Fruit fly (Drosophila melanogaster): ENCODE data around the gene CG14518.

The CG14518 gene

DNA sequence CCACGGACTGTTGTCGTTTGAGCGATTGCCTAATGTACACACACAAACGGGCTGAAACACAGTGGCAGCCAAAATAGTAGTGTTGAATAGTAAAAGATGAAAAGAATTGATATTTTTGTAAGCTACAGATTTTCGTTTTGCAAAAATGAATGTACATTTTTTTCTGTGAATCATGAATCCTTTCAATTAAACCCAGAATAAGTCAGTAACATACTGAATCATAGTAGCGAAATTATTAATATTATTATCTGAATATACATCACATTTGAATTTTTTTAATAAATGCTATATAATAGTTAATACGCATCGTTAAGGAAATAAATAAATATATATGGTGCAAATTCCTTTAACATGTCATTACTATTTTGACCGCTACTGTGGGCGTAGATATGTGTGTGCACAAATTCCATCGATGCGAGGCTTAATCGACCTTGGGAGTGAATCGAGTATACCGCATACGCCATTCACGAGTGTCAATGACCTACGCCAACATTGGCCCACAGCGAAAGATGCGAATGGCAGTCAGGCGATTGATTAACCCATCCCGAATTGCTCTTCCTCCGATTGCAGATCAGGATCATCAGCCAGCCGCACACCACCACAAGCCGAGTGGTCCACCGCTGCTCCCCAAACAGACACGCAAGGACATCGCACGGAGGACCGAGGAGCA is 15.9 kb downstream of the CG14518 start (continued):
- TF ChIP-seq so (GFP tag; IDR thresholded peaks at IDR 0.05): 0 out of 3 replicates have a peak, but pooled peaks have one; percentile 37
- no peak for TF ChIP-seq ssp (GFP tag; IDR thresholded peaks at IDR 0.05)
- 0 out of 2 replicates have a peak, but pooled peaks have one; percentile 11 for TF ChIP-seq ranshi (GFP tag; IDR thresholded peaks at IDR 0.05)
- no peak for TF ChIP-seq YL-1 (GFP tag; optimal IDR thresholded peaks at IDR 0.05)
- TF ChIP-seq MTF-1 (GFP tag; optimal IDR thresholded peaks at IDR 0.05; ENCODE audit: borderline replicate concordance): no peak
- peak; percentile 63; the same call in 1 of the 2 replicates for TF ChIP-seq Rfx (GFP tag; IDR thresholded peaks at IDR 0.05)
- peak; percentile 46; the same call in 1 of the 3 replicates for TF ChIP-seq Aef1 (GFP tag; IDR thresholded peaks at IDR 0.05)
- peak; percentile 70 for TF ChIP-seq az2 (GFP tag; optimal IDR thresholded peaks at IDR 0.05)
- TF ChIP-seq hth (optimal IDR thresholded peaks at IDR 0.05): no peak
- TF ChIP-seq lola (GFP tag; optimal IDR thresholded peaks at IDR 0.05): peak in 1 of 3 experiments; percentile 44
- peak; percentile 89 for TF ChIP-seq Ets65A (GFP tag)
- TF ChIP-seq dm (GFP tag; optimal IDR thresholded peaks at IDR 0.05): no peak
- TF ChIP-seq HHEX (GFP tag; optimal IDR thresholded peaks at IDR 0.05): peak; percentile 64
- TF ChIP-seq CG9932 (GFP tag; IDR thresholded peaks at IDR 0.05): peak; percentile 42; the same call in 1 of the 2 replicates
- TF ChIP-seq CG16863 (GFP tag; optimal IDR thresholded peaks at IDR 0.05): no peak
- TF ChIP-seq Pdp1 (GFP tag; optimal IDR thresholded peaks at IDR 0.05): peak in 1 of 2 experiments; percentile 12
- TF ChIP-seq CG11695 (GFP tag; IDR thresholded peaks at IDR 0.05): peak; percentile 86
- 0 out of 2 replicates have a peak, but pooled peaks have one; percentile 14 for TF ChIP-seq CG9215 (GFP tag; IDR thresholded peaks at IDR 0.05)
- TF ChIP-seq Awh (GFP tag; IDR thresholded peaks at IDR 0.05): peak; percentile 48; the same call in 1 of the 2 replicates
- peak; percentile 78 for TF ChIP-seq Meics (GFP tag; optimal IDR thresholded peaks at IDR 0.05)
- TF ChIP-seq CG10979 (tag; optimal IDR thresholded peaks at IDR 0.05): peak; percentile 60
- TF ChIP-seq sens (GFP tag): peak; percentile 78
- TF ChIP-seq Kr (GFP tag; optimal IDR thresholded peaks at IDR 0.05): no peak
- no peak for TF ChIP-seq Atf-2 (GFP tag; optimal IDR thresholded peaks at IDR 0.05)
- TF ChIP-seq lmd (GFP tag; IDR thresholded peaks at IDR 0.05): peak; percentile 51; the same call in 1 of the 2 replicates
- peak; percentile 70 for TF ChIP-seq Hr3 (GFP tag; optimal IDR thresholded peaks at IDR 0.05)
- TF ChIP-seq CG7271 (tag; optimal IDR thresholded peaks at IDR 0.05): no peak
- peak; percentile 44 for TF ChIP-seq dmrt11E (tag; optimal IDR thresholded peaks at IDR 0.05)
- no peak for TF ChIP-seq vfl (GFP tag; optimal IDR thresholded peaks at IDR 0.05)
- TF ChIP-seq Doc2 (GFP tag; IDR thresholded peaks at IDR 0.05): no peak
- TF ChIP-seq fd3F (GFP tag; optimal IDR thresholded peaks at IDR 0.05): peak; percentile 57
- no peak for TF ChIP-seq CG11398 (GFP tag; optimal IDR thresholded peaks at IDR 0.05)
- no peak for TF ChIP-seq CG16813 (GFP tag; IDR thresholded peaks at IDR 0.05; ENCODE audit: partially characterized antibody)
- peak; percentile 40 for TF ChIP-seq CG14710 (tag; optimal IDR thresholded peaks at IDR 0.05)
- peak; percentile 48; the same call in 1 of the 2 replicates for TF ChIP-seq Drgx (GFP tag; IDR thresholded peaks at IDR 0.05)
- TF ChIP-seq CG9727 (GFP tag; optimal IDR thresholded peaks at IDR 0.05): peak; percentile 75
- TF ChIP-seq peb (GFP tag; IDR thresholded peaks at IDR 0.05): no peak
- peak; percentile 72 for TF ChIP-seq Med (GFP tag)
- TF ChIP-seq CG1603 (tag; optimal IDR thresholded peaks at IDR 0.05): no peak
- TF ChIP-seq CG10462 (GFP tag; optimal IDR thresholded peaks at IDR 0.05): peak; percentile 51
- TF ChIP-seq lbe (GFP tag; optimal IDR thresholded peaks at IDR 0.05): no peak
- no peak for TF ChIP-seq jing (GFP tag; optimal IDR thresholded peaks at IDR 0.05)
- TF ChIP-seq HmgD (GFP tag; optimal IDR thresholded peaks at IDR 0.05): no peak
- TF ChIP-seq CG6272 (GFP tag; IDR thresholded peaks at IDR 0.05): no peak
- TF ChIP-seq CG7556 (GFP tag; optimal IDR thresholded peaks at IDR 0.05): peak; percentile 80
- TF ChIP-seq dysf (GFP tag; IDR thresholded peaks at IDR 0.05): peak; percentile 68; the same call in 2 of the 3 replicates
- TF ChIP-seq vvl (GFP tag; IDR thresholded peaks at IDR 0.05): peak; percentile 47; the same call in 1 of the 2 replicates
- TF ChIP-seq scrt (GFP tag; optimal IDR thresholded peaks at IDR 0.05): peak; percentile 48
- TF ChIP-seq gsb-n (tag; optimal IDR thresholded peaks at IDR 0.05): no peak
- TF ChIP-seq CG2199 (GFP tag; IDR thresholded peaks at IDR 0.05): no peak

Measured in whole organism, embryonic.